Worm (Caenorhabditis elegans) whole organism, midembryonic: Measurements from ENCODE around the gene F46B3.7.

Experiments
- T22C8.4 ChIP-seq: fragments of 200-800 bp; sonication (Bioruptor generic); IDR thresholded peaks from 2 replicates; pipeline ENCODE4 v1.3.6; 2022; ENCODE audit warnings: missing genetic modification characterization, missing compliant biosample characterization
- cog-1 ChIP-seq: sonication (generic microtip); optimal IDR thresholded peaks from 2 replicates; lab custom pipeline; 2016; ENCODE audit warnings: missing genetic modification characterization, missing compliant biosample characterization
- flt-1 ChIP-seq: fragments of 200-800 bp; sonication (Bioruptor generic); IDR thresholded peaks from 2 replicates; pipeline ENCODE4 v1.3.6; 2022; ENCODE audit warnings: missing genetic modification characterization, missing compliant biosample characterization
- klf-2 ChIP-seq: fragments of 200-800 bp; sonication (Bioruptor generic); conservative IDR thresholded peaks from 2 replicates; pipeline ENCODE4 v1.3.6; 2022; ENCODE audit warnings: missing genetic modification reagents, missing genetic modification characterization, missing compliant biosample characterization
- med-1 ChIP-seq: sonication (generic microtip); optimal IDR thresholded peaks from 2 replicates; lab custom pipeline; 2017; ENCODE audit warnings: missing genetic modification characterization, mild to moderate bottlenecking, missing compliant biosample characterization, antibody characterized with exemption, missing genetic modification reagents; ENCODE audit not compliant: insufficient read depth
- tab-1 ChIP-seq: fragments of 200-800 bp; sonication (Bioruptor generic); IDR thresholded peaks from 2 replicates; pipeline ENCODE4 v1.3.6; 2022; ENCODE audit warnings: missing genetic modification characterization, missing compliant biosample characterization
- ztf-29 ChIP-seq: fragments of 200-800 bp; sonication (Bioruptor generic); IDR thresholded peaks from 2 replicates; pipeline ENCODE4 v1.3.6; 2022; ENCODE audit warnings: missing genetic modification reagents, missing genetic modification characterization, missing compliant biosample characterization

- TF ChIP-seq flt-1 (GFP tag; lab: Robert Waterston, UW) (no peak), T22C8.4 (no peak), ztf-29 (GFP tag; lab: Robert Waterston, UW) (no peak), med-1 (no peak), cog-1 (tag; lab: Kevin White, UChicago) (no peak), klf-2 (no peak), tab-1 (GFP tag; lab: Robert Waterston, UW) (no peak)
Observed at ce11 chrV:20664930-20665329, 46.4 kb upstream of the F46B3.7 start.
